Worm (Caenorhabditis elegans) whole organism, mixed stage, embryonic: ENCODE measurements around the gene ZC53.2.

Experiments
- M03D4.4 ChIP-seq: sonication (generic microtip); optimal IDR thresholded peaks from 2 replicates; lab custom pipeline; 2017; ENCODE audit warnings: mild to moderate bottlenecking, missing genetic modification characterization, missing compliant biosample characterization
- bed-3 ChIP-seq: fragments of 200-800 bp; sonication (Bioruptor generic); optimal IDR thresholded peaks from 3 replicates; lab custom pipeline; 2018; ENCODE audit warnings: mild to moderate bottlenecking, missing genetic modification characterization, moderate library complexity, missing compliant biosample characterization
- blmp-1 ChIP-seq: fragments of 150-350 bp; optimal IDR thresholded peaks from 2 replicates; lab custom pipeline; 2014; ENCODE audit warnings: missing biosample characterization, missing genetic modification characterization
- ceh-39 ChIP-seq: fragments of 150-350 bp; optimal IDR thresholded peaks from 2 replicates; lab custom pipeline; 2014; ENCODE audit warnings: missing biosample characterization, missing genetic modification characterization
- ceh-43 ChIP-seq: fragments of 200-800 bp; sonication (Bioruptor generic); optimal IDR thresholded peaks from 2 replicates; lab custom pipeline; 2018; ENCODE audit warnings: mild to moderate bottlenecking, missing genetic modification characterization, moderate library complexity, missing compliant biosample characterization
- ceh-83 ChIP-seq: fragments of 200-800 bp; sonication (Bioruptor generic); optimal IDR thresholded peaks from 2 replicates; lab custom pipeline; 2018; ENCODE audit warnings: mild to moderate bottlenecking, missing genetic modification characterization, missing compliant biosample characterization
- ces-1 ChIP-seq: fragments of 150-350 bp; optimal IDR thresholded peaks from 2 replicates; lab custom pipeline; 2014; ENCODE audit warnings: missing biosample characterization, missing genetic modification reagents, missing genetic modification characterization
- cnd-1 ChIP-seq: fragments of 200-800 bp; sonication (Bioruptor generic); optimal IDR thresholded peaks from 2 replicates; lab custom pipeline; 2018; ENCODE audit warnings: mild to moderate bottlenecking, missing genetic modification characterization, missing compliant biosample characterization
- drap-1 ChIP-seq: fragments of 200-800 bp; sonication (Bioruptor generic); optimal IDR thresholded peaks from 3 replicates; lab custom pipeline; 2018; ENCODE audit warnings: mild to moderate bottlenecking, missing genetic modification characterization, missing compliant biosample characterization
- elt-3 ChIP-seq: fragments of 150-350 bp; optimal IDR thresholded peaks from 2 replicates; lab custom pipeline; 2014; ENCODE audit warnings: missing biosample characterization, missing genetic modification characterization
- flh-1 ChIP-seq: fragments of 200-800 bp; sonication (Bioruptor generic); optimal IDR thresholded peaks from 2 replicates; lab custom pipeline; 2018; ENCODE audit warnings: mild to moderate bottlenecking, missing genetic modification characterization, moderate library complexity, missing compliant biosample characterization
- ham-2 ChIP-seq: fragments of 200-800 bp; sonication (Bioruptor generic); optimal IDR thresholded peaks from 2 replicates; lab custom pipeline; 2018; ENCODE audit warnings: mild to moderate bottlenecking, missing genetic modification characterization, missing compliant biosample characterization
- hlh-1 ChIP-seq: fragments of 150-350 bp; optimal IDR thresholded peaks from 2 replicates; lab custom pipeline; 2014; ENCODE audit warnings: missing biosample characterization, missing genetic modification reagents, missing genetic modification characterization
- lin-13 ChIP-seq: fragments of 150-350 bp; optimal IDR thresholded peaks from 2 replicates; lab custom pipeline; 2014; ENCODE audit warnings: missing biosample characterization, missing genetic modification characterization
- lsy-2 ChIP-seq: fragments of 150-350 bp; optimal IDR thresholded peaks from 2 replicates; lab custom pipeline; 2014; ENCODE audit warnings: missing biosample characterization, missing genetic modification characterization
- mab-5 ChIP-seq: fragments of 150-350 bp; optimal IDR thresholded peaks from 2 replicates; lab custom pipeline; 2014; ENCODE audit warnings: missing biosample characterization, missing genetic modification characterization
- mep-1 ChIP-seq: fragments of 150-350 bp; optimal IDR thresholded peaks from 2 replicates; lab custom pipeline; 2017; ENCODE audit warnings: missing biosample characterization, missing genetic modification reagents, missing genetic modification characterization, inconsistent platforms
- nhr-12 ChIP-seq: fragments of 150-350 bp; optimal IDR thresholded peaks from 2 replicates; lab custom pipeline; 2014; ENCODE audit warnings: missing biosample characterization, missing genetic modification characterization
- nhr-2 ChIP-seq: fragments of 150-350 bp; optimal IDR thresholded peaks from 2 replicates; lab custom pipeline; 2014; ENCODE audit warnings: missing biosample characterization, missing genetic modification characterization
- nhr-237 ChIP-seq: fragments of 150-350 bp; optimal IDR thresholded peaks from 2 replicates; lab custom pipeline; 2014; ENCODE audit warnings: missing biosample characterization, missing genetic modification characterization
- nhr-28 ChIP-seq: fragments of 150-350 bp; optimal IDR thresholded peaks from 2 replicates; lab custom pipeline; 2014; ENCODE audit warnings: missing biosample characterization, missing genetic modification characterization
- nhr-76 ChIP-seq: sonication (generic microtip); optimal IDR thresholded peaks from 2 replicates; lab custom pipeline; 2017; ENCODE audit warnings: missing biosample characterization, missing genetic modification characterization
- pha-4 ChIP-seq: fragments of 150-350 bp; optimal IDR thresholded peaks from 2 replicates; lab custom pipeline; 2018; ENCODE audit warnings: missing biosample characterization, missing genetic modification reagents, missing genetic modification characterization
- sem-2 ChIP-seq: fragments of 200-800 bp; sonication (Bioruptor generic); optimal IDR thresholded peaks from 2 replicates; lab custom pipeline; 2018; ENCODE audit warnings: mild to moderate bottlenecking, missing genetic modification characterization, missing compliant biosample characterization
- snpc-4 ChIP-seq: fragments of 150-350 bp; optimal IDR thresholded peaks from 2 replicates; lab custom pipeline; 2014; ENCODE audit warnings: missing biosample characterization, missing genetic modification characterization
- sptf-1 ChIP-seq: sonication (generic microtip); optimal IDR thresholded peaks from 2 replicates; lab custom pipeline; 2017; ENCODE audit warnings: mild to moderate bottlenecking, missing genetic modification characterization, moderate library complexity, missing compliant biosample characterization
- tbx-8 ChIP-seq: fragments of 200-800 bp; sonication (Bioruptor generic); optimal IDR thresholded peaks from 2 replicates; lab custom pipeline; 2018; ENCODE audit warnings: mild to moderate bottlenecking, missing genetic modification characterization, moderate library complexity, missing compliant biosample characterization
- unc-39 ChIP-seq: fragments of 150-350 bp; optimal IDR thresholded peaks from 2 replicates; lab custom pipeline; 2014; ENCODE audit warnings: missing biosample characterization, missing genetic modification characterization
- unc-62 ChIP-seq: fragments of 150-350 bp; optimal IDR thresholded peaks from 2 replicates; lab custom pipeline; 2014; ENCODE audit warnings: missing biosample characterization, missing genetic modification reagents, missing genetic modification characterization
- zip-8 ChIP-seq: fragments of 150-350 bp; optimal IDR thresholded peaks from 2 replicates; lab custom pipeline; 2014; ENCODE audit warnings: missing biosample characterization, missing genetic modification characterization
- ztf-11 ChIP-seq: fragments of 150-350 bp; optimal IDR thresholded peaks from 2 replicates; lab custom pipeline; 2014; ENCODE audit warnings: missing biosample characterization, missing genetic modification characterization

The ZC53.2 gene

ce11 chrX:1964411-1964810, 40.4 kb upstream of the ZC53.2 start:
- TF ChIP-seq ceh-39 (tag; lab: Kevin White, UChicago) (no peak), lsy-2 (tag; lab: Kevin White, UChicago) (no peak), pha-4 (tag; lab: Kevin White, UChicago) (no peak), nhr-76 (tag; lab: Kevin White, UChicago) (no peak), ztf-11 (tag; lab: Kevin White, UChicago) (no peak), cnd-1 (tag; lab: Kevin White, UChicago) (no peak), unc-39 (tag; lab: Kevin White, UChicago) (no peak), elt-3 (tag; lab: Kevin White, UChicago) (no peak), drap-1 (GFP tag; lab: Kevin White, UChicago) (no peak), nhr-2 (no peak)

ce11 chrX:1962273-1962672, 38.2 kb upstream of the ZC53.2 start, which contains the start of gene F52D2.7:
TSS of gene F52D2.7 (plus strand) at chrX:1962573.
- TF ChIP-seq lsy-2 (tag; lab: Kevin White, UChicago): no peak
- no peak for TF ChIP-seq pha-4 (tag; lab: Kevin White, UChicago)
- TF ChIP-seq nhr-28 (tag; lab: Kevin White, UChicago): no peak
- TF ChIP-seq ceh-43: no peak
- TF ChIP-seq bed-3: no peak
- no peak for TF ChIP-seq snpc-4 (tag; lab: Kevin White, UChicago)

ce11 chrX:1960895-1961715, 37.1 kb upstream of the ZC53.2 start:
- TF ChIP-seq nhr-12: no peak
- TF ChIP-seq ceh-43: no peak
- TF ChIP-seq zip-8: no peak
- peak; percentile 19 for TF ChIP-seq nhr-237
- TF ChIP-seq flh-1: no peak
- no peak for TF ChIP-seq pha-4 (tag; lab: Kevin White, UChicago)
- TF ChIP-seq nhr-2: peak; percentile 20
- no peak for TF ChIP-seq nhr-76 (tag; lab: Kevin White, UChicago)
- TF ChIP-seq cnd-1 (tag; lab: Kevin White, UChicago): no peak
- no peak for TF ChIP-seq lsy-2 (tag; lab: Kevin White, UChicago)
- no peak for TF ChIP-seq tbx-8 (GFP tag; lab: Kevin White, UChicago)
- TF ChIP-seq blmp-1 (tag; lab: Kevin White, UChicago): no peak
- peak; percentile 66 for TF ChIP-seq ham-2 (GFP tag; lab: Kevin White, UChicago)
- TF ChIP-seq ztf-11 (tag; lab: Kevin White, UChicago): no peak
- no peak for TF ChIP-seq sem-2 (GFP tag; lab: Kevin White, UChicago)
- TF ChIP-seq bed-3: no peak
- TF ChIP-seq mep-1: no peak
- TF ChIP-seq hlh-1 (tag; lab: Kevin White, UChicago): peak; percentile 35
- no peak for TF ChIP-seq M03D4.4 (tag; lab: Kevin White, UChicago)
- TF ChIP-seq lin-13 (tag; lab: Kevin White, UChicago): peak; percentile 16

- no peak for TF ChIP-seq ceh-39 (tag; lab: Kevin White, UChicago)
- TF ChIP-seq drap-1 (GFP tag; lab: Kevin White, UChicago): no peak
- TF ChIP-seq ceh-83 (GFP tag; lab: Kevin White, UChicago): no peak
- no peak for TF ChIP-seq hlh-1 (tag; lab: Kevin White, UChicago)
- no peak for TF ChIP-seq flh-1
- TF ChIP-seq bed-3: no peak
- no peak for TF ChIP-seq elt-3 (tag; lab: Kevin White, UChicago)
- no peak for TF ChIP-seq blmp-1 (tag; lab: Kevin White, UChicago)
- no peak for TF ChIP-seq lsy-2 (tag; lab: Kevin White, UChicago)
- TF ChIP-seq nhr-28 (tag; lab: Kevin White, UChicago): no peak
- no peak for TF ChIP-seq sptf-1
- TF ChIP-seq unc-62 (GFP tag; lab: Kevin White, UChicago): no peak
- TF ChIP-seq lin-13 (tag; lab: Kevin White, UChicago): no peak
- no peak for TF ChIP-seq ceh-43
- TF ChIP-seq pha-4 (tag; lab: Kevin White, UChicago): no peak
These were observed 35.0 kb upstream of the ZC53.2 start for ce11 chrX:1959063-1959462.

ce11 chrX:1939887-1940286, 15.8 kb upstream of the ZC53.2 start, which contains the start of gene Y59E1A.4:
TSS of gene Y59E1A.4 (minus strand) at chrX:1939987.
- TF ChIP-seq mab-5 (tag; lab: Kevin White, UChicago) (no peak), ces-1 (GFP tag; lab: Kevin White, UChicago) (no peak), unc-39 (tag; lab: Kevin White, UChicago) (no peak), tbx-8 (GFP tag; lab: Kevin White, UChicago) (no peak), nhr-28 (tag; lab: Kevin White, UChicago) (no peak)
